Fruit fly (Drosophila melanogaster): ENCODE measurements around the gene RhoGAPp190.

Gene RhoGAPp190

DNA sequence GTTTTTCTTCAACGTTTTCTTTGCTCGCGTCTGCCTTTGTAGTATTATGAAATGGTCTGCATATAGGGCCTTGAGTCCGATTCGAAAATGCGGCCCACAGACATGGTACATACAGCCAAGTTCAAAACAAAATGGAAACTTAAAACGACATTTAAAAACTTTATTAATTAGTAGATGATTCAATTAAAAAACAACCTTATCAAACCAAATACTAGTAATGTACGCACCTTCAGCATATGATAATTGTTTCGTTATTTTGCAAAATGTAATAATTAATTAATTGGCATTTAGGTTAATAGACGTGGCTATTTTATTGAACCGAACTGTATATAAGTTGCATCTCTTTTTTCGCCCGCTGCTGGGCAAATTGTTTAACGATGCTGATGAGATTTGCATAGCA, 57.6 kb downstream of the RhoGAPp190 start:
- TF ChIP-seq CG15710 (tag; optimal IDR thresholded peaks at IDR 0.05) (peak; percentile 19), CG12605 (GFP tag; IDR thresholded peaks at IDR 0.05) (no peak), Pif1B (GFP tag; optimal IDR thresholded peaks at IDR 0.05) (no peak), CG34367 (tag; optimal IDR thresholded peaks at IDR 0.05) (peak; percentile 15), CG14655 (GFP tag; optimal IDR thresholded peaks at IDR 0.05) (peak; percentile 10), CG4496 (GFP tag; IDR thresholded peaks at IDR 0.05) (no peak), CG32121 (GFP tag; IDR thresholded peaks at IDR 0.05) (0 out of 2 replicates have a peak, but pooled peaks have one; percentile 19), CG8159 (tag; optimal IDR thresholded peaks at IDR 0.05) (peak; percentile 42), CG9948 (tag; optimal IDR thresholded peaks at IDR 0.05) (peak; percentile 23)
